Worm (Caenorhabditis elegans) whole organism, L1 larva: ENCODE measurements around the gene T25B9.6.

Source experiments
- ama-1 ChIP-seq: fragments of 150-350 bp; optimal IDR thresholded peaks from 2 replicates; lab custom pipeline; 2014
- ceh-82 ChIP-seq, 3 experiments: fragments of 150-350 bp in 1 of 3; sonication (generic microtip) in 2 of 3; optimal IDR thresholded peaks; 2 replicates each; lab custom pipeline; 2014 to 2017; ENCODE audit warnings: missing biosample characterization in 3 of 3, missing genetic modification characterization in 3 of 3
- elt-2 ChIP-seq: sonication (generic microtip); optimal IDR thresholded peaks from 2 replicates; lab custom pipeline; 2016; ENCODE audit warnings: missing genetic modification characterization, mild to moderate bottlenecking, inconsistent platforms, missing compliant biosample characterization, missing genetic modification reagents
- lin-35 ChIP-seq, 2 experiments: fragments of 150-350 bp; optimal IDR thresholded peaks; 2 replicates each; lab custom pipeline; 2014; ENCODE audit warnings: missing biosample characterization in 2 of 2, missing genetic modification characterization in 2 of 2, missing genetic modification reagents in 2 of 2
- nhr-11 ChIP-seq: fragments of 150-350 bp; optimal IDR thresholded peaks from 2 replicates; lab custom pipeline; 2014; ENCODE audit warnings: missing biosample characterization, missing genetic modification characterization
- nhr-20 ChIP-seq: sonication (generic microtip); optimal IDR thresholded peaks from 2 replicates; lab custom pipeline; 2016; ENCODE audit warnings: mild to moderate bottlenecking, missing genetic modification characterization, missing compliant biosample characterization
- rnt-1 ChIP-seq: sonication (generic microtip); optimal IDR thresholded peaks from 2 replicates; lab custom pipeline; 2016; ENCODE audit warnings: mild to moderate bottlenecking, missing genetic modification characterization, moderate library complexity, missing compliant biosample characterization
- unc-30 ChIP-seq: sonication (generic microtip); optimal IDR thresholded peaks from 2 replicates; lab custom pipeline; 2017; ENCODE audit warnings: missing biosample characterization, missing genetic modification characterization
- xbp-1 ChIP-seq: sonication (generic microtip); optimal IDR thresholded peaks from 2 replicates; lab custom pipeline; 2016; ENCODE audit warnings: missing genetic modification characterization, missing compliant biosample characterization
- zag-1 ChIP-seq: fragments of 150-350 bp; optimal IDR thresholded peaks from 2 replicates; lab custom pipeline; 2014; ENCODE audit warnings: missing biosample characterization, missing genetic modification characterization

- TF ChIP-seq zag-1 (tag; lab: Kevin White, UChicago): no peak
- no peak for TF ChIP-seq ceh-82 (tag; optimal IDR thresholded peaks at IDR 0.05; lab: Kevin White, UChicago)
- TF ChIP-seq xbp-1: no peak
- no peak for TF ChIP-seq rnt-1 (tag; lab: Kevin White, UChicago)
- no peak for TF ChIP-seq nhr-20 (tag; lab: Kevin White, UChicago)
- TF ChIP-seq nhr-11: no peak
- TF ChIP-seq lin-35 (GFP tag; optimal IDR thresholded peaks at IDR 0.05; lab: Kevin White, UChicago): no peak
- no peak for TF ChIP-seq ama-1
- TF ChIP-seq elt-2 (tag; lab: Kevin White, UChicago): no peak
- no peak for TF ChIP-seq unc-30
Observed at ce11 chrIV:10754685-10755084, 3.3 kb upstream of the T25B9.6 start, which contains the start of gene T25B9.5.
